Fruit fly (Drosophila melanogaster): ENCODE results near the gene Rbp4.

DNA sequence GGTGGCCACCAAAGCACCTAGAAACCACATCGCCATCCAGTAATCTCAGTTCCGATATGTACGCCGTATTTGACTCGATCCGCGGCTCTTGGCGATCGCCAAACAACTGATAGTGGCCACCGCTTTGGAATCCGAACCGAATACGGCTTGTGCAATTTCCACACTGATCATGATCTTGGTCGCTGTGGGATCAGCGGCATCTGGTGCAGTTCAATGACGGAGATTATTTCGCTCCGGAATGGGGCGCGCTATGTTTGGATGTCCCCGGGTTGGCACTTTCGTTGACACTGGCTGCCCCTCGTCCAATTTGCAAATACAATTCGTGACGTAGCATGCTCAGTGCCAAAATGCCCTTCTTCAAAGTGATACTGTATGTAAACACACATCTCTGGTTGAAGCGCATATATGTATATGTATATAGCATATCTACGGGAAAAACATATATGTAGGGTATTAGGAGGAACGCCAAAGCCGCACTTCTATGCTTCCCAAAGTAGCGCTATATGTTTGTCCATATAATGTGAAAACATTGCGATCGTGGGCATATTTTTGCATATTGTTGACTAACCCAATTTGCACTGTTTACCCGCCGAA lies 49.2 kb upstream of the Rbp4 start, which contains the start of gene Adgf-D:
- TF ChIP-seq Blimp-1 (GFP tag; optimal IDR thresholded peaks at IDR 0.05) (no peak), Gug (GFP tag; IDR thresholded peaks at IDR 0.05) (no peak), eg (GFP tag; IDR thresholded peaks at IDR 0.05) (no peak), CG11902 (GFP tag; optimal IDR thresholded peaks at IDR 0.05) (no peak), CG9139 (GFP tag; optimal IDR thresholded peaks at IDR 0.05) (no peak), CG8119 (GFP tag; IDR thresholded peaks at IDR 0.05) (no peak), salr (GFP tag; optimal IDR thresholded peaks at IDR 0.05) (no peak), fkh (GFP tag; optimal IDR thresholded peaks at IDR 0.05) (no peak)
